Worm (Caenorhabditis elegans): ENCODE measurements around the gene F17C11.26.

- no peak for TF ChIP-seq ceh-44 (GFP tag; IDR thresholded peaks at IDR 0.05)
- no peak for TF ChIP-seq ceh-32 (tag; optimal IDR thresholded peaks at IDR 0.05; ENCODE audit: poor library complexity)
- no peak for TF ChIP-seq pqm-1 (tag; optimal IDR thresholded peaks at IDR 0.05)
- no peak for TF ChIP-seq spr-1 (tag; optimal IDR thresholded peaks at IDR 0.05)
- TF ChIP-seq nhr-25 (tag; optimal IDR thresholded peaks at IDR 0.05; ENCODE audit: borderline replicate concordance, insufficient read depth), result no peak
- no peak for TF ChIP-seq ztf-11 (tag; optimal IDR thresholded peaks at IDR 0.05)
- TF ChIP-seq zag-1 (tag; optimal IDR thresholded peaks at IDR 0.05), result no peak
- no peak for TF ChIP-seq daf-12 (tag; optimal IDR thresholded peaks at IDR 0.05)
- TF ChIP-seq nhr-237 (tag; optimal IDR thresholded peaks at IDR 0.05), result no peak
- TF ChIP-seq R02D3.7 (tag; optimal IDR thresholded peaks at IDR 0.05), result no peak
- no peak for TF ChIP-seq nhr-11 (tag; optimal IDR thresholded peaks at IDR 0.05)
- no peak for TF ChIP-seq unc-130 (GFP tag; optimal IDR thresholded peaks at IDR 0.05)
- TF ChIP-seq skn-1 (tag; optimal IDR thresholded peaks at IDR 0.05), result no peak
- TF ChIP-seq snpc-4 (tag; optimal IDR thresholded peaks at IDR 0.05), result no peak
These were observed 50.5 kb downstream of the F17C11.26 start, which contains the start of gene frpr-9 for ce11 chrV:10991789-10992188.

All from whole organism, L4 larva.